Fruit fly (Drosophila melanogaster): ENCODE measurements around the gene mbo.
A peak's percentile ranks its signal among the peaks of the same experiment; 100 is the strongest.

Gene mbo

dm6 chr3R:12717588-12718535 lies 39.0 kb upstream of the mbo start (continued):
- TF ChIP-seq bowl (GFP tag; IDR thresholded peaks at IDR 0.05) (no peak), CG8290 (GFP tag; optimal IDR thresholded peaks at IDR 0.05) (no peak), CG8290 (tag; optimal IDR thresholded peaks at IDR 0.05) (no peak), E2f1 (GFP tag; IDR thresholded peaks at IDR 0.05) (peak; percentile 54; the same call in 1 of the 2 replicates), mam (GFP tag; optimal IDR thresholded peaks at IDR 0.05) (peak; percentile 80), Trl (optimal IDR thresholded peaks at IDR 0.05) (peak; percentile 44 to 68), Trl (GFP tag; optimal IDR thresholded peaks at IDR 0.05) (peak; percentile 30), MESR4 (GFP tag; optimal IDR thresholded peaks at IDR 0.05) (no peak), CG17568 (GFP tag; optimal IDR thresholded peaks at IDR 0.05) (peak; percentile 32), br (optimal IDR thresholded peaks at IDR 0.05) (no peak), CG11695 (GFP tag; IDR thresholded peaks at IDR 0.05) (peak; percentile 52; the same call in 1 of the 3 replicates), CG1529 (GFP tag; optimal IDR thresholded peaks at IDR 0.05) (peak; percentile 13), zf30C (GFP tag; optimal IDR thresholded peaks at IDR 0.05) (peak; percentile 64), Xrp1 (GFP tag; IDR thresholded peaks at IDR 0.05) (peak; percentile 55), CG15269 (tag; optimal IDR thresholded peaks at IDR 0.05) (peak; percentile 67), CG1832 (GFP tag; optimal IDR thresholded peaks at IDR 0.05) (no peak), CG6272 (GFP tag; IDR thresholded peaks at IDR 0.05) (peak; percentile 42), wek (GFP tag; optimal IDR thresholded peaks at IDR 0.05) (peak; percentile 22), CG9876 (GFP tag; optimal IDR thresholded peaks at IDR 0.05) (no peak), D19B (GFP tag; optimal IDR thresholded peaks at IDR 0.05) (peak; percentile 37), CG17802 (tag; optimal IDR thresholded peaks at IDR 0.05) (no peak), gcm2 (GFP tag; optimal IDR thresholded peaks at IDR 0.05) (no peak), CG13775 (GFP tag; optimal IDR thresholded peaks at IDR 0.05) (peak; percentile 41), Doc2 (GFP tag; IDR thresholded peaks at IDR 0.05) (no peak), CG43689 (GFP tag; IDR thresholded peaks at IDR 0.05) (no peak), dmrt99B (tag; optimal IDR thresholded peaks at IDR 0.05) (peak; percentile 70), pho (GFP tag; optimal IDR thresholded peaks at IDR 0.05) (peak; percentile 51), CG3407 (GFP tag; optimal IDR thresholded peaks at IDR 0.05) (peak; percentile 12), croc (GFP tag; conservative IDR thresholded peaks at IDR 0.05) (0 out of 3 replicates have a peak, but pooled peaks have one; percentile 32), CG4404 (GFP tag; IDR thresholded peaks at IDR 0.05) (no peak), stc (GFP tag; IDR thresholded peaks at IDR 0.05) (peak; percentile 58; the same call in 1 of the 2 replicates), esg (GFP tag; conservative IDR thresholded peaks at IDR 0.05) (peak; percentile 31; the same call in 1 of the 2 replicates), CG15514 (GFP tag; optimal IDR thresholded peaks at IDR 0.05) (peak; percentile 31), CG9609 (GFP tag; optimal IDR thresholded peaks at IDR 0.05) (no peak), Atf-2 (GFP tag; optimal IDR thresholded peaks at IDR 0.05) (peak; percentile 51), disco-r (GFP tag; optimal IDR thresholded peaks at IDR 0.05) (no peak), Nf-YA (GFP tag; IDR thresholded peaks at IDR 0.05) (no peak), CG11696 (GFP tag; IDR thresholded peaks at IDR 0.05) (0 out of 2 replicates have a peak, but pooled peaks have one; percentile 24), Ravus (GFP tag; IDR thresholded peaks at IDR 0.05) (peak; percentile 21), wdn (GFP tag; IDR thresholded peaks at IDR 0.05) (peak; percentile 68; the same call in 1 of the 2 replicates), Bgb (GFP tag; IDR thresholded peaks at IDR 0.05; ENCODE audit: partially characterized antibody) (no peak), CG1602 (GFP tag; optimal IDR thresholded peaks at IDR 0.05) (peak; percentile 25), sens (GFP tag) (peak; percentile 92), Chrac-16 (GFP tag; optimal IDR thresholded peaks at IDR 0.05) (no peak), cato (GFP tag; optimal IDR thresholded peaks at IDR 0.05; ENCODE audit: borderline replicate concordance) (no peak), NFAT (GFP tag; IDR thresholded peaks at IDR 0.05) (peak; percentile 36; the same call in 1 of the 2 replicates), CG10274 (GFP tag; optimal IDR thresholded peaks at IDR 0.05) (no peak), CG31224 (GFP tag; IDR thresholded peaks at IDR 0.05) (0 out of 2 replicates have a peak, but pooled peaks have one; percentile 17), yki (optimal IDR thresholded peaks at IDR 0.05) (no peak), CG1024 (GFP tag; IDR thresholded peaks at IDR 0.05) (no peak), Atf3 (GFP tag; optimal IDR thresholded peaks at IDR 0.05) (peak; percentile 11)
